Worm (Caenorhabditis elegans) whole organism, L4/young adult: ENCODE measurements around the gene drl-1.

Experiments
- dao-5 ChIP-seq: sonication (generic microtip); optimal IDR thresholded peaks from 2 replicates; lab custom pipeline; 2016; ENCODE audit warnings: missing genotype, missing genetic modification characterization, moderate library complexity, missing compliant biosample characterization
- him-1 ChIP-seq: sonication (generic microtip); optimal IDR thresholded peaks from 2 replicates; lab custom pipeline; 2016; ENCODE audit warnings: missing genotype, missing genetic modification reagents, missing genetic modification characterization, missing compliant biosample characterization

DNA sequence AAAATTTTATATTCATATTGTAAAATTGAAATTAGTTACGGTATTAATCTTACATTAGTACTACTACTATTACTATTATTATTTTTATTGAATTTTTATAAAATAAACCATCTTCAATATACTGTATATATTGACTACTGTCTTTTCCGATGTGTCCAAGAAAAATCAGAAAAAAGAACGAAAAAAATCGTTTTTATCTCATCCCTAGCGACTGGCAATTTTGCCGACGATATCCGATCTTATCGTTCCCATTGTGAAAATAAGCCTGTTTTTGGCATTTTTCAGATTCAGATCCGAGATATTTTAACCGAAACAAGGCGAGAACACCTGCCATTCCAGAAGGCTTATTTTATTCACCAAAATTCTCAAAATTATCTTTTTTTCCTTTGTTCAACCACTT is 5.7 kb downstream of the drl-1 start, which contains the start of gene F18F11.4:
- TF ChIP-seq him-1 (no peak), dao-5 (tag; lab: Kevin White, UChicago) (no peak)
